Worm (Caenorhabditis elegans): Measurements from ENCODE around the gene clec-65.

ce11 chrII:12907070-12907469 is 5.9 kb downstream of the clec-65 start, which contains the start of gene nspb-11:
- TF ChIP-seq him-1 (tag; optimal IDR thresholded peaks at IDR 0.05): no peak
- no peak for TF ChIP-seq W03F9.2 (tag; optimal IDR thresholded peaks at IDR 0.05)
- TF ChIP-seq dao-5 (tag; optimal IDR thresholded peaks at IDR 0.05): no peak

Measured in whole organism, L4/young adult.